Fruit fly (Drosophila melanogaster): ENCODE measurements around the gene tank.

DNA sequence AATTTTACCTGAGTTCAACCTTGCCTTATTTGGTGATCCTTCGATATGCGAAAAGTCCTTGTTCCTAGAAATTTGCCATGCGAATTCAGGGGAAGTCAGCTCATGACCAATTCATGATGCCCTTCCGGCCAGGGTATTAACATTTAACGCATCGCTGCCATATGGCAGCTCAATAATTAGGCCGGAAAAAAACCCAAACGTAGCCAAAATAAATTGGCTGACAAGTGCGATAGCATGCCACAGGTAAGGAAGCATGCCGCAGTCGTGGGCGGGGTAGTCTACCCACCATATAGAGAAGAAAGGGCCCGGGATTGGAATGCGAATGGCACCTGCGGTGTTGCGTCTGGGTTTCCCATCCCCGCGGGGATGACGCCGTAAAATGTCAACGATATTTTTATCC, 14.0 kb downstream of the tank start:
- TF ChIP-seq CG8478 (optimal IDR thresholded peaks at IDR 0.05): no peak
- TF ChIP-seq CTCF (optimal IDR thresholded peaks at IDR 0.05): no peak
